Worm (Caenorhabditis elegans) whole organism, young adult: Measurements from ENCODE around the gene F25F2.1.
"Not testable (repeated sequence)": the region's sequence is repeated elsewhere in the genome, so short reads cannot be mapped to it uniquely, and the experiment has no call there.

Experiments used
- B0019.2 ChIP-seq: fragments of 200-800 bp; sonication (Bioruptor generic); conservative IDR thresholded peaks from 2 replicates; pipeline ENCODE4 v1.3.6; 2022; ENCODE audit warnings: missing genetic modification reagents, missing genetic modification characterization, missing compliant biosample characterization
- B0261.1 ChIP-seq: sonication (generic microtip); optimal IDR thresholded peaks from 2 replicates; lab custom pipeline; 2016; ENCODE audit warnings: mild to moderate bottlenecking, missing genetic modification characterization, moderate library complexity, missing compliant biosample characterization
- B0336.3 ChIP-seq: fragments of 200-800 bp; sonication (Bioruptor generic); IDR thresholded peaks from 2 replicates; pipeline ENCODE4 v1.3.6; 2022; ENCODE audit warnings: missing genetic modification characterization, missing compliant biosample characterization
- C17E4.6 ChIP-seq: fragments of 200-800 bp; sonication (Bioruptor generic); IDR thresholded peaks from 2 replicates; pipeline ENCODE4 v1.3.6; 2022; ENCODE audit warnings: missing genetic modification reagents, missing genetic modification characterization, missing compliant biosample characterization
- D2030.7 ChIP-seq: fragments of 200-800 bp; sonication (Bioruptor generic); IDR thresholded peaks from 2 replicates; pipeline ENCODE4 v1.3.6; 2022; ENCODE audit warnings: missing genetic modification reagents, missing genetic modification characterization, missing compliant biosample characterization
- F10E7.11 ChIP-seq: sonication (generic microtip); optimal IDR thresholded peaks from 2 replicates; lab custom pipeline; 2017; ENCODE audit warnings: mild to moderate bottlenecking, missing genetic modification characterization, moderate library complexity, missing compliant biosample characterization
- F23B12.7 ChIP-seq: sonication (generic microtip); optimal IDR thresholded peaks from 2 replicates; lab custom pipeline; 2017; ENCODE audit warnings: missing genetic modification characterization, mild to moderate bottlenecking, missing compliant biosample characterization, antibody characterized with exemption, moderate library complexity; ENCODE audit not compliant: insufficient read depth
- T07F8.4 ChIP-seq: sonication (generic microtip); optimal IDR thresholded peaks from 2 replicates; lab custom pipeline; 2016; ENCODE audit warnings: mild to moderate bottlenecking, missing genetic modification characterization, moderate library complexity, missing compliant biosample characterization
- Y53F4B.3 ChIP-seq: fragments of 200-800 bp; sonication (Bioruptor generic); IDR thresholded peaks from 2 replicates; pipeline ENCODE4 v1.3.6; 2022; ENCODE audit warnings: missing genetic modification reagents, missing genetic modification characterization, missing compliant biosample characterization
- Y67H2A.10 ChIP-seq: fragments of 200-800 bp; sonication (Bioruptor generic); conservative IDR thresholded peaks from 2 replicates; pipeline ENCODE4 v1.3.6; 2022; ENCODE audit warnings: missing genetic modification reagents, missing genetic modification characterization, missing compliant biosample characterization
- Y95B8A.8 ChIP-seq: fragments of 200-800 bp; sonication (Bioruptor generic); IDR thresholded peaks from 2 replicates; pipeline ENCODE4 v1.3.6; 2022; ENCODE audit warnings: missing genetic modification reagents, missing genetic modification characterization, missing compliant biosample characterization
- akir-1 ChIP-seq: fragments of 200-800 bp; sonication (Bioruptor generic); optimal IDR thresholded peaks from 2 replicates; lab custom pipeline; 2018; ENCODE audit warnings: mild to moderate bottlenecking, missing genetic modification characterization, moderate library complexity, missing compliant biosample characterization
- athp-1 ChIP-seq: sonication (generic microtip); optimal IDR thresholded peaks from 2 replicates; lab custom pipeline; 2017; ENCODE audit warnings: mild to moderate bottlenecking, missing genetic modification characterization, missing compliant biosample characterization
- attf-6 ChIP-seq: fragments of 200-800 bp; sonication (Bioruptor generic); IDR thresholded peaks from 2 replicates; pipeline ENCODE4 v1.3.6; 2022; ENCODE audit warnings: missing genetic modification reagents, missing genetic modification characterization, missing compliant biosample characterization
- bed-2 ChIP-seq: fragments of 200-800 bp; sonication (Bioruptor generic); IDR thresholded peaks from 2 replicates; pipeline ENCODE4 v1.3.6; 2022; ENCODE audit warnings: missing genetic modification reagents, missing genetic modification characterization, missing compliant biosample characterization
- cebp-2 ChIP-seq: fragments of 200-800 bp; sonication (Bioruptor generic); IDR thresholded peaks from 2 replicates; pipeline ENCODE4 v1.3.6; 2022; ENCODE audit warnings: missing genetic modification characterization, missing compliant biosample characterization
- ceh-100 ChIP-seq: fragments of 200-800 bp; sonication (Bioruptor generic); IDR thresholded peaks from 2 replicates; pipeline ENCODE4 v1.3.6; 2022; ENCODE audit warnings: missing genetic modification reagents, missing genetic modification characterization, missing compliant biosample characterization
- ceh-58 ChIP-seq: fragments of 200-800 bp; sonication (Bioruptor generic); IDR thresholded peaks from 2 replicates; pipeline ENCODE4 v1.3.6; 2022; ENCODE audit warnings: missing genetic modification characterization, missing compliant biosample characterization
- die-1 ChIP-seq: sonication (generic microtip); optimal IDR thresholded peaks from 2 replicates; lab custom pipeline; 2016; ENCODE audit warnings: missing genotype, mild to moderate bottlenecking, missing genetic modification characterization, missing compliant biosample characterization
- efl-1 ChIP-seq: fragments of 150-350 bp; optimal IDR thresholded peaks from 2 replicates; lab custom pipeline; 2014; ENCODE audit warnings: missing biosample characterization, missing genetic modification reagents, missing genetic modification characterization
- egl-18 ChIP-seq: fragments of 200-800 bp; sonication (Bioruptor generic); IDR thresholded peaks from 2 replicates; pipeline ENCODE4 v1.3.6; 2022; ENCODE audit warnings: missing genetic modification reagents, missing genetic modification characterization, missing compliant biosample characterization
- egl-44 ChIP-seq: fragments of 200-800 bp; sonication (Bioruptor generic); IDR thresholded peaks from 2 replicates; pipeline ENCODE4 v1.3.6; 2022; ENCODE audit warnings: missing genetic modification reagents, missing genetic modification characterization, missing compliant biosample characterization
- ets-4 ChIP-seq: fragments of 200-800 bp; sonication (Bioruptor generic); optimal IDR thresholded peaks from 2 replicates; lab custom pipeline; 2018; ENCODE audit warnings: mild to moderate bottlenecking, missing genetic modification characterization, missing compliant biosample characterization
- gei-17 ChIP-seq: fragments of 200-800 bp; sonication (Bioruptor generic); optimal IDR thresholded peaks from 2 replicates; lab custom pipeline; 2018; ENCODE audit warnings: mild to moderate bottlenecking, missing genetic modification characterization, missing compliant biosample characterization
- him-1 ChIP-seq: sonication (generic microtip); optimal IDR thresholded peaks from 2 replicates; lab custom pipeline; 2016; ENCODE audit warnings: missing genotype, missing genetic modification reagents, missing genetic modification characterization, missing compliant biosample characterization
- hmg-1.2 ChIP-seq: fragments of 200-800 bp; sonication (Bioruptor generic); IDR thresholded peaks from 2 replicates; pipeline ENCODE4 v1.3.6; 2022; ENCODE audit warnings: missing genetic modification reagents, missing genetic modification characterization, missing compliant biosample characterization
- hsf-1 ChIP-seq: fragments of 200-800 bp; sonication (Bioruptor generic); IDR thresholded peaks from 2 replicates; pipeline ENCODE4 v1.3.6; 2022; ENCODE audit warnings: missing genetic modification reagents, missing genetic modification characterization, missing compliant biosample characterization
- lin-54 ChIP-seq: fragments of 200-800 bp; sonication (Bioruptor generic); optimal IDR thresholded peaks from 2 replicates; lab custom pipeline; 2018; ENCODE audit warnings: mild to moderate bottlenecking, missing genetic modification characterization, missing compliant biosample characterization
- lsl-1 ChIP-seq: fragments of 200-800 bp; sonication (Bioruptor generic); optimal IDR thresholded peaks from 2 replicates; lab custom pipeline; 2018; ENCODE audit warnings: mild to moderate bottlenecking, missing genetic modification characterization, moderate library complexity, missing compliant biosample characterization
- madf-6 ChIP-seq: fragments of 200-800 bp; sonication (Bioruptor generic); IDR thresholded peaks from 2 replicates; pipeline ENCODE4 v1.3.6; 2022; ENCODE audit warnings: missing genetic modification reagents, missing genetic modification characterization, missing compliant biosample characterization
- madf-8 ChIP-seq: fragments of 200-800 bp; sonication (Bioruptor generic); conservative IDR thresholded peaks from 2 replicates; pipeline ENCODE4 v1.3.6; 2022; ENCODE audit warnings: missing genetic modification reagents, missing genetic modification characterization, missing compliant biosample characterization
- mcd-1 ChIP-seq: fragments of 200-800 bp; sonication (Bioruptor generic); IDR thresholded peaks from 2 replicates; pipeline ENCODE4 v1.3.6; 2022; ENCODE audit warnings: missing genetic modification reagents, missing genetic modification characterization, missing compliant biosample characterization
- nfyb-1 ChIP-seq: fragments of 200-800 bp; sonication (Bioruptor generic); IDR thresholded peaks from 2 replicates; pipeline ENCODE4 v1.3.6; 2022; ENCODE audit warnings: missing genetic modification reagents, missing genetic modification characterization, missing compliant biosample characterization
- pbrm-1 ChIP-seq: fragments of 200-800 bp; sonication (Bioruptor generic); IDR thresholded peaks from 2 replicates; pipeline ENCODE4 v1.3.6; 2022; ENCODE audit warnings: missing genetic modification reagents, missing genetic modification characterization, missing compliant biosample characterization
- repo-1 ChIP-seq: sonication (generic microtip); optimal IDR thresholded peaks from 2 replicates; lab custom pipeline; 2017; ENCODE audit warnings: mild to moderate bottlenecking, missing genetic modification characterization, missing compliant biosample characterization
- rpc-1 ChIP-seq, 2 experiments: fragments of 150-350 bp in 1 of 2; sonication (generic microtip) in 1 of 2; optimal IDR thresholded peaks; 2 replicates each; lab custom pipeline; 2014 to 2018; ENCODE audit warnings: missing biosample characterization in 1 of 2, missing genetic modification characterization in 1 of 2, missing genetic modification reagents in 1 of 2, missing genotype in 1 of 2
- snpc-4 ChIP-seq, 5 experiments: fragments of 150-350 bp in 1 of 5; sonication (generic microtip) in 4 of 5; optimal IDR thresholded peaks; 2 replicates each; lab custom pipeline; 2014 to 2018; ENCODE audit warnings: missing genetic modification characterization in 5 of 5, missing biosample characterization in 3 of 5, antibody characterized with exemption in 2 of 5, mild to moderate bottlenecking in 2 of 5, missing compliant biosample characterization in 2 of 5, missing genotype in 2 of 5, moderate library complexity in 2 of 5, missing genetic modification reagents in 1 of 5
- sptf-2 ChIP-seq: fragments of 200-800 bp; sonication (Bioruptor generic); optimal IDR thresholded peaks from 2 replicates; lab custom pipeline; 2018; ENCODE audit warnings: mild to moderate bottlenecking, missing genetic modification characterization, missing compliant biosample characterization
- tbp1 ChIP-seq: fragments of 200-800 bp; sonication (Bioruptor generic); optimal IDR thresholded peaks from 2 replicates; lab custom pipeline; 2018; ENCODE audit warnings: mild to moderate bottlenecking, missing genetic modification characterization, missing compliant biosample characterization
- unc-130 ChIP-seq: sonication (generic microtip); optimal IDR thresholded peaks from 2 replicates; lab custom pipeline; 2016; ENCODE audit warnings: missing genetic modification reagents, missing genetic modification characterization, missing compliant biosample characterization
- xnd-1 ChIP-seq: sonication (generic microtip); optimal IDR thresholded peaks from 2 replicates; lab custom pipeline; 2016; ENCODE audit warnings: missing genotype, missing genetic modification reagents, missing genetic modification characterization, missing compliant biosample characterization
- ztf-3 ChIP-seq: fragments of 200-800 bp; sonication (Bioruptor generic); optimal IDR thresholded peaks from 2 replicates; lab custom pipeline; 2018; ENCODE audit warnings: mild to moderate bottlenecking, missing genetic modification characterization, missing compliant biosample characterization

Gene F25F2.1

ce11 chrIII:4484373-4484772 lies 24.3 kb upstream of the F25F2.1 start:
- TF ChIP-seq cebp-2 (GFP tag; lab: Robert Waterston, UW) = 0 out of 2 replicates have a peak, but pooled peaks have one; percentile 50
- TF ChIP-seq hsf-1 (GFP tag; lab: Robert Waterston, UW) = 0 out of 2 replicates have a peak, but pooled peaks have one; percentile 27
- TF ChIP-seq attf-6 (GFP tag; lab: Robert Waterston, UW) = 0 out of 2 replicates have a peak, but pooled peaks have one; percentile 74
- peak; percentile 54 for TF ChIP-seq D2030.7
- peak; percentile 80 for TF ChIP-seq pbrm-1 (GFP tag; lab: Robert Waterston, UW)
- TF ChIP-seq B0261.1 (tag; lab: Kevin White, UChicago) = peak; percentile 31
- not testable (repeated sequence) for TF ChIP-seq snpc-4 (GFP tag; optimal IDR thresholded peaks at IDR 0.05; lab: Kevin White, UChicago); rpc-1 (optimal IDR thresholded peaks at IDR 0.05; lab: Kevin White, UChicago)
- TF ChIP-seq snpc-4 (tag; optimal IDR thresholded peaks at IDR 0.05; lab: Kevin White, UChicago) = peak in 2 of 4 experiments; percentile 46 to 82
- peak; percentile 53 for TF ChIP-seq madf-6 (GFP tag; lab: Robert Waterston, UW)
- TF ChIP-seq ceh-58 (GFP tag; lab: Robert Waterston, UW) = 0 out of 2 replicates have a peak, but pooled peaks have one; percentile 34
- peak; percentile 60 for TF ChIP-seq rpc-1 (tag; optimal IDR thresholded peaks at IDR 0.05; lab: Kevin White, UChicago)
- peak; percentile 76 for TF ChIP-seq hmg-1.2 (GFP tag; lab: Robert Waterston, UW)
- peak; percentile 77 for TF ChIP-seq tbp1
- 0 out of 2 replicates have a peak, but pooled peaks have one; percentile 28 for TF ChIP-seq Y95B8A.8

- TF ChIP-seq ztf-3 (GFP tag; lab: Kevin White, UChicago) = no peak
Observed at ce11 chrIII:4487271-4487670, 21.4 kb upstream of the F25F2.1 start.

ce11 chrIII:4488892-4489409 lies 19.7 kb upstream of the F25F2.1 start, which contains the start of gene cpg-1:
cpg-1 (plus strand) TSS chrIII:4489359.
- peak; percentile 100 for TF ChIP-seq xnd-1 (tag; lab: Kevin White, UChicago)
- peak; percentile 97 for TF ChIP-seq unc-130
- TF ChIP-seq efl-1 (GFP tag; lab: Kevin White, UChicago) = peak; percentile 99
- peak; percentile 20 for TF ChIP-seq die-1
- TF ChIP-seq egl-44 (GFP tag; lab: Robert Waterston, UW) = no peak
- peak; percentile 98 for TF ChIP-seq B0019.2 (GFP tag; lab: Robert Waterston, UW)
- peak; percentile 97 for TF ChIP-seq lin-54
- TF ChIP-seq mcd-1 = peak; percentile 85
- peak; percentile 97 for TF ChIP-seq athp-1
- TF ChIP-seq bed-2 (GFP tag; lab: Robert Waterston, UW) = peak; percentile 70; the same call in 1 of the 2 replicates
- TF ChIP-seq F10E7.11 (tag; lab: Kevin White, UChicago) = no peak
- peak; percentile 73 for TF ChIP-seq snpc-4 (GFP tag; optimal IDR thresholded peaks at IDR 0.05; lab: Kevin White, UChicago)
- TF ChIP-seq snpc-4 (tag; optimal IDR thresholded peaks at IDR 0.05; lab: Kevin White, UChicago) = peak; percentile 62 to 89 (median 80)
- peak; percentile 98 for TF ChIP-seq him-1
- TF ChIP-seq T07F8.4 (tag; lab: Kevin White, UChicago) = no peak
- peak; percentile 76 for TF ChIP-seq ceh-100
- TF ChIP-seq sptf-2 (GFP tag; lab: Kevin White, UChicago) = no peak
- peak; percentile 81 for TF ChIP-seq Y67H2A.10
- TF ChIP-seq Y53F4B.3 = peak; percentile 80
- TF ChIP-seq repo-1 = no peak
- no peak for TF ChIP-seq ets-4 (GFP tag; lab: Kevin White, UChicago)
- peak; percentile 53 for TF ChIP-seq B0336.3 (GFP tag; lab: Robert Waterston, UW)
- TF ChIP-seq egl-18 (GFP tag; lab: Robert Waterston, UW) = no peak
- TF ChIP-seq F23B12.7 (tag; lab: Kevin White, UChicago) = peak; percentile 79
- no peak for TF ChIP-seq ceh-58 (GFP tag; lab: Robert Waterston, UW)
- TF ChIP-seq gei-17 (GFP tag; lab: Kevin White, UChicago) = no peak
- TF ChIP-seq akir-1 (GFP tag; lab: Kevin White, UChicago) = no peak
- TF ChIP-seq attf-6 (GFP tag; lab: Robert Waterston, UW) = peak; percentile 91
- TF ChIP-seq C17E4.6 = peak; percentile 98
- TF ChIP-seq nfyb-1 (GFP tag; lab: Robert Waterston, UW) = peak; percentile 75
- TF ChIP-seq D2030.7 = peak; percentile 100
- TF ChIP-seq lsl-1 (GFP tag; lab: Kevin White, UChicago) = peak; percentile 100
- TF ChIP-seq madf-8 (GFP tag; lab: Robert Waterston, UW) = peak; percentile 99
